Worm (Caenorhabditis elegans): ENCODE data around the gene wago-5.

wago-5 gene

ce11 chrII:5777372-5777771 lies 37.9 kb downstream of the wago-5 start:
- no peak for TF ChIP-seq T22C8.4 (GFP tag; IDR thresholded peaks at IDR 0.05)
- TF ChIP-seq ztf-23 (GFP tag; IDR thresholded peaks at IDR 0.05) = no peak
- TF ChIP-seq tab-1 (GFP tag; IDR thresholded peaks at IDR 0.05) = no peak
- no peak for TF ChIP-seq ztf-29 (GFP tag; IDR thresholded peaks at IDR 0.05)
- TF ChIP-seq med-1 (GFP tag; optimal IDR thresholded peaks at IDR 0.05; ENCODE audit: insufficient read depth) = no peak
- no peak for TF ChIP-seq klf-2 (GFP tag; conservative IDR thresholded peaks at IDR 0.05)
- no peak for TF ChIP-seq flt-1 (GFP tag; IDR thresholded peaks at IDR 0.05)
- no peak for TF ChIP-seq cog-1 (tag; optimal IDR thresholded peaks at IDR 0.05)
- TF ChIP-seq ref-1 (GFP tag; conservative IDR thresholded peaks at IDR 0.05) = no peak

- TF ChIP-seq klf-2 (GFP tag; conservative IDR thresholded peaks at IDR 0.05) (no peak), ztf-29 (GFP tag; IDR thresholded peaks at IDR 0.05) (no peak), ztf-23 (GFP tag; IDR thresholded peaks at IDR 0.05) (no peak), ref-1 (GFP tag; conservative IDR thresholded peaks at IDR 0.05) (no peak), flt-1 (GFP tag; IDR thresholded peaks at IDR 0.05) (no peak), tab-1 (GFP tag; IDR thresholded peaks at IDR 0.05) (no peak), T22C8.4 (GFP tag; IDR thresholded peaks at IDR 0.05) (no peak), cog-1 (tag; optimal IDR thresholded peaks at IDR 0.05) (no peak), med-1 (GFP tag; optimal IDR thresholded peaks at IDR 0.05; ENCODE audit: insufficient read depth) (no peak)
Measured at ce11 chrII:5774879-5775278, 40.4 kb downstream of the wago-5 start.

- TF ChIP-seq cog-1 (tag; optimal IDR thresholded peaks at IDR 0.05) (no peak), T22C8.4 (GFP tag; IDR thresholded peaks at IDR 0.05) (no peak), ztf-23 (GFP tag; IDR thresholded peaks at IDR 0.05) (no peak), flt-1 (GFP tag; IDR thresholded peaks at IDR 0.05) (no peak), ref-1 (GFP tag; conservative IDR thresholded peaks at IDR 0.05) (no peak), med-1 (GFP tag; optimal IDR thresholded peaks at IDR 0.05; ENCODE audit: insufficient read depth) (no peak), klf-2 (GFP tag; conservative IDR thresholded peaks at IDR 0.05) (no peak), tab-1 (GFP tag; IDR thresholded peaks at IDR 0.05) (no peak), ztf-29 (GFP tag; IDR thresholded peaks at IDR 0.05) (no peak)
Measured at ce11 chrII:5774120-5774519, 41.2 kb downstream of the wago-5 start, which contains the start of the genes dmd-5 and F10C1.1. TSS of gene dmd-5 (minus strand) at chrII:5774220. TSS of gene F10C1.1 (plus strand) at chrII:5774229.

- TF ChIP-seq med-1 (GFP tag; optimal IDR thresholded peaks at IDR 0.05; ENCODE audit: insufficient read depth) (no peak), flt-1 (GFP tag; IDR thresholded peaks at IDR 0.05) (peak; percentile 80; the same call in 1 of the 2 replicates), ztf-23 (GFP tag; IDR thresholded peaks at IDR 0.05) (peak; percentile 80), ref-1 (GFP tag; conservative IDR thresholded peaks at IDR 0.05) (0 out of 2 replicates have a peak, but pooled peaks have one; percentile 39), cog-1 (tag; optimal IDR thresholded peaks at IDR 0.05) (peak; percentile 11), ztf-29 (GFP tag; IDR thresholded peaks at IDR 0.05) (peak; percentile 50; the same call in 1 of the 2 replicates), klf-2 (GFP tag; conservative IDR thresholded peaks at IDR 0.05) (no peak; the same call in 1 of the 2 replicates), tab-1 (GFP tag; IDR thresholded peaks at IDR 0.05) (peak; percentile 82), T22C8.4 (GFP tag; IDR thresholded peaks at IDR 0.05) (peak; percentile 41; the same call in 1 of the 2 replicates)
Measured at ce11 chrII:5772547-5773142, 42.6 kb downstream of the wago-5 start.

- no peak for TF ChIP-seq tab-1 (GFP tag; IDR thresholded peaks at IDR 0.05)
- no peak for TF ChIP-seq cog-1 (tag; optimal IDR thresholded peaks at IDR 0.05)
- TF ChIP-seq med-1 (GFP tag; optimal IDR thresholded peaks at IDR 0.05; ENCODE audit: insufficient read depth) = no peak
- TF ChIP-seq ztf-29 (GFP tag; IDR thresholded peaks at IDR 0.05) = no peak
- TF ChIP-seq flt-1 (GFP tag; IDR thresholded peaks at IDR 0.05) = no peak
- no peak for TF ChIP-seq klf-2 (GFP tag; conservative IDR thresholded peaks at IDR 0.05)
- no peak for TF ChIP-seq ztf-23 (GFP tag; IDR thresholded peaks at IDR 0.05)
- no peak for TF ChIP-seq T22C8.4 (GFP tag; IDR thresholded peaks at IDR 0.05)
- no peak for TF ChIP-seq ref-1 (GFP tag; conservative IDR thresholded peaks at IDR 0.05)
Measured at ce11 chrII:5768274-5768820, 46.9 kb downstream of the wago-5 start.

- TF ChIP-seq ztf-29 (GFP tag; IDR thresholded peaks at IDR 0.05) = no peak
- TF ChIP-seq cog-1 (tag; optimal IDR thresholded peaks at IDR 0.05) = no peak
- TF ChIP-seq ztf-23 (GFP tag; IDR thresholded peaks at IDR 0.05) = no peak
- TF ChIP-seq klf-2 (GFP tag; conservative IDR thresholded peaks at IDR 0.05) = no peak
- no peak for TF ChIP-seq ref-1 (GFP tag; conservative IDR thresholded peaks at IDR 0.05)
- TF ChIP-seq T22C8.4 (GFP tag; IDR thresholded peaks at IDR 0.05) = no peak
- no peak for TF ChIP-seq flt-1 (GFP tag; IDR thresholded peaks at IDR 0.05)
- no peak for TF ChIP-seq tab-1 (GFP tag; IDR thresholded peaks at IDR 0.05)
- TF ChIP-seq med-1 (GFP tag; optimal IDR thresholded peaks at IDR 0.05; ENCODE audit: insufficient read depth) = no peak
Measured at ce11 chrII:5765318-5765717, 50.0 kb downstream of the wago-5 start, which contains the start of gene ifb-1. TSS of gene ifb-1 (plus strand) at chrII:5765618.
